Worm (Caenorhabditis elegans) whole organism, L2 larva: ENCODE measurements around the gene bca-1.

Experiments
- R02D3.7 ChIP-seq: fragments of 150-350 bp; optimal IDR thresholded peaks from 2 replicates; lab custom pipeline; 2014; ENCODE audit warnings: missing biosample characterization, missing genetic modification characterization
- elt-1 ChIP-seq: fragments of 150-350 bp; optimal IDR thresholded peaks from 2 replicates; lab custom pipeline; 2014; ENCODE audit warnings: missing biosample characterization, missing genetic modification characterization
- lin-11 ChIP-seq: fragments of 150-350 bp; sonication (generic microtip); optimal IDR thresholded peaks from 2 replicates; lab custom pipeline; 2014; ENCODE audit warnings: missing biosample characterization, missing genetic modification characterization, inconsistent platforms, mixed read lengths
- lin-39 ChIP-seq: fragments of 150-350 bp; optimal IDR thresholded peaks from 2 replicates; lab custom pipeline; 2014; ENCODE audit warnings: missing biosample characterization, missing genetic modification reagents, missing genetic modification characterization
- mab-5 ChIP-seq: fragments of 150-350 bp; optimal IDR thresholded peaks from 2 replicates; lab custom pipeline; 2014; ENCODE audit warnings: missing biosample characterization, missing genetic modification characterization
- mdl-1 ChIP-seq, 2 experiments: fragments of 150-350 bp in 1 of 2; sonication (generic microtip) in 1 of 2; optimal IDR thresholded peaks; 2 replicates each; lab custom pipeline; 2017; ENCODE audit warnings: missing biosample characterization in 2 of 2, missing genetic modification characterization in 2 of 2
- nhr-12 ChIP-seq: fragments of 150-350 bp; optimal IDR thresholded peaks from 2 replicates; lab custom pipeline; 2014; ENCODE audit warnings: missing biosample characterization, missing genetic modification characterization
- nhr-237 ChIP-seq: fragments of 150-350 bp; optimal IDR thresholded peaks from 2 replicates; lab custom pipeline; 2014; ENCODE audit warnings: missing biosample characterization, missing genetic modification characterization
- peb-1 ChIP-seq: fragments of 150-350 bp; optimal IDR thresholded peaks from 2 replicates; lab custom pipeline; 2014; ENCODE audit warnings: missing biosample characterization, missing genetic modification characterization
- sma-9 ChIP-seq, 2 experiments: fragments of 150-350 bp in 1 of 2; sonication (generic microtip) in 1 of 2; optimal IDR thresholded peaks; 2 replicates each; lab custom pipeline; 2014 to 2016; ENCODE audit warnings: missing genetic modification characterization in 2 of 2, mild to moderate bottlenecking in 1 of 2, missing biosample characterization in 1 of 2, missing compliant biosample characterization in 1 of 2, missing genetic modification reagents in 1 of 2, moderate library complexity in 1 of 2
- snpc-4 ChIP-seq: fragments of 150-350 bp; optimal IDR thresholded peaks from 2 replicates; lab custom pipeline; 2014; ENCODE audit warnings: missing biosample characterization, missing genetic modification characterization
- unc-55 ChIP-seq: fragments of 150-350 bp; sonication (generic microtip); optimal IDR thresholded peaks from 3 replicates; lab custom pipeline; 2014; ENCODE audit warnings: missing biosample characterization, missing genetic modification reagents, missing genetic modification characterization
- unc-62 ChIP-seq: fragments of 150-350 bp; optimal IDR thresholded peaks from 2 replicates; lab custom pipeline; 2014; ENCODE audit warnings: missing biosample characterization, missing genetic modification reagents, missing genetic modification characterization
- ztf-11 ChIP-seq: sonication (generic microtip); optimal IDR thresholded peaks from 2 replicates; lab custom pipeline; 2017; ENCODE audit warnings: missing biosample characterization, missing genetic modification characterization

ce11 chrX:6240640-6241033, 36.1 kb upstream of the bca-1 start, which contains the start of gene got-2.2:
- TF ChIP-seq snpc-4 (tag; lab: Kevin White, UChicago), result no peak
- peak; percentile 55 for TF ChIP-seq sma-9 (GFP tag; optimal IDR thresholded peaks at IDR 0.05; lab: Kevin White, UChicago)
- no peak for TF ChIP-seq sma-9 (tag; optimal IDR thresholded peaks at IDR 0.05; lab: Kevin White, UChicago)
- TF ChIP-seq elt-1 (tag; lab: Kevin White, UChicago), result no peak
- no peak for TF ChIP-seq lin-11 (tag; lab: Kevin White, UChicago)
- TF ChIP-seq unc-55 (GFP tag; lab: Kevin White, UChicago), result no peak
- no peak for TF ChIP-seq mdl-1 (tag; optimal IDR thresholded peaks at IDR 0.05; lab: Kevin White, UChicago)
- TF ChIP-seq peb-1 (tag; lab: Kevin White, UChicago), result no peak
- TF ChIP-seq R02D3.7, result no peak
- TF ChIP-seq ztf-11 (tag; lab: Kevin White, UChicago), result no peak
- no peak for TF ChIP-seq unc-62
- TF ChIP-seq nhr-237 (tag; lab: Kevin White, UChicago), result no peak
- no peak for TF ChIP-seq mab-5 (tag; lab: Kevin White, UChicago)
- TF ChIP-seq lin-39, result no peak
- no peak for TF ChIP-seq nhr-12 (tag; lab: Kevin White, UChicago)
